Fruit fly (Drosophila melanogaster) whole organism, embryonic: ENCODE results near the gene CG13622.

Experiments
- Atf-2 ChIP-seq: fragments of 200-800 bp; sonication (Bioruptor generic); optimal IDR thresholded peaks from 2 replicates; lab custom pipeline; 2016; ENCODE audit warnings: missing biosample characterization, missing genetic modification characterization
- Atf6 ChIP-seq: fragments of 200-800 bp; sonication (Bioruptor generic); IDR thresholded peaks from 2 replicates; pipeline ENCODE4 v1.3.6; 2022; ENCODE audit warnings: missing biosample characterization, missing genetic modification characterization
- B-H1 ChIP-seq: fragments of 200-800 bp; sonication (Bioruptor generic); IDR thresholded peaks from 3 replicates; pipeline ENCODE4 v1.3.6; 2022; ENCODE audit warnings: missing biosample characterization, missing genetic modification characterization
- B-H2 ChIP-seq: fragments of 200-800 bp; sonication (Bioruptor generic); optimal IDR thresholded peaks from 2 replicates; lab custom pipeline; 2018; ENCODE audit warnings: missing biosample characterization, mild to moderate bottlenecking, missing genetic modification characterization
- CG10431 ChIP-seq: fragments of 200-800 bp; sonication (Bioruptor generic); optimal IDR thresholded peaks from 3 replicates; lab custom pipeline; 2018; ENCODE audit warnings: missing biosample characterization, mild to moderate bottlenecking, missing genetic modification characterization
- CG10565 ChIP-seq: fragments of 200-800 bp; sonication (Bioruptor generic); optimal IDR thresholded peaks from 3 replicates; lab custom pipeline; 2016; ENCODE audit warnings: missing biosample characterization, mild to moderate bottlenecking, missing genetic modification characterization
- CG11247 ChIP-seq: fragments of 200-800 bp; sonication (Bioruptor generic); IDR thresholded peaks from 2 replicates; pipeline ENCODE4 v1.3.6; 2022; ENCODE audit warnings: missing biosample characterization, missing genetic modification characterization
- CG11695 ChIP-seq: fragments of 200-800 bp; sonication (Bioruptor generic); IDR thresholded peaks from 3 replicates; pipeline ENCODE4 v1.3.6; 2022; ENCODE audit warnings: missing biosample characterization, missing genetic modification characterization
- CG14441 ChIP-seq: fragments of 200-800 bp; sonication (Bioruptor generic); IDR thresholded peaks from 2 replicates; pipeline ENCODE4 v1.3.6; 2022; ENCODE audit warnings: missing biosample characterization, missing genetic modification characterization
- CG15011 ChIP-seq: fragments of 200-800 bp; sonication (Bioruptor generic); optimal IDR thresholded peaks from 3 replicates; lab custom pipeline; 2018; ENCODE audit warnings: missing biosample characterization, mild to moderate bottlenecking, missing genetic modification characterization
- CG15073 ChIP-seq: fragments of 200-800 bp; sonication (Bioruptor generic); optimal IDR thresholded peaks from 2 replicates; lab custom pipeline; 2016; ENCODE audit warnings: missing biosample characterization, missing genetic modification characterization
- CG17359 ChIP-seq: fragments of 200-800 bp; sonication (Bioruptor generic); optimal IDR thresholded peaks from 3 replicates; lab custom pipeline; 2018; ENCODE audit warnings: missing biosample characterization, mild to moderate bottlenecking, missing genetic modification characterization, moderate library complexity
- CG2199 ChIP-seq: fragments of 200-800 bp; sonication (Bioruptor generic); IDR thresholded peaks from 3 replicates; pipeline ENCODE4 v1.3.6; 2022; ENCODE audit warnings: missing biosample characterization, missing genetic modification characterization
- CG31441 ChIP-seq: fragments of 200-800 bp; sonication (Bioruptor generic); IDR thresholded peaks from 2 replicates; pipeline ENCODE4 v1.3.6; 2022; ENCODE audit warnings: missing biosample characterization, missing genetic modification characterization
- CG6791 ChIP-seq: fragments of 200-800 bp; sonication (Bioruptor generic); IDR thresholded peaks from 3 replicates; pipeline ENCODE4 v1.3.6; 2022; ENCODE audit warnings: missing biosample characterization, missing genetic modification characterization; ENCODE audit not compliant: partially characterized antibody
- CG8290 ChIP-seq, 3 experiments: fragments of 200-800 bp; sonication (Bioruptor generic); optimal IDR thresholded peaks; 2 replicates each; lab custom pipeline; 2016 to 2019; ENCODE audit warnings: missing biosample characterization in 3 of 3, missing genetic modification characterization in 3 of 3, mild to moderate bottlenecking in 2 of 3, moderate library complexity in 1 of 3
- CG9797 ChIP-seq: fragments of 200-800 bp; sonication (Bioruptor generic); optimal IDR thresholded peaks from 3 replicates; lab custom pipeline; 2018; ENCODE audit warnings: missing biosample characterization, mild to moderate bottlenecking, missing genetic modification characterization
- CG9817 ChIP-seq: fragments of 200-800 bp; sonication (Bioruptor generic); optimal IDR thresholded peaks from 2 replicates; lab custom pipeline; 2018; ENCODE audit warnings: missing biosample characterization, mild to moderate bottlenecking, missing genetic modification characterization, moderate library complexity
- CG9932 ChIP-seq: fragments of 200-800 bp; sonication (Bioruptor generic); IDR thresholded peaks from 2 replicates; pipeline ENCODE4 v1.3.6; 2022; ENCODE audit warnings: missing biosample characterization, missing genetic modification characterization
- CoRest ChIP-seq: fragments of 200-800 bp; sonication (Bioruptor generic); optimal IDR thresholded peaks from 3 replicates; lab custom pipeline; 2018; ENCODE audit warnings: missing biosample characterization, mild to moderate bottlenecking, missing genetic modification characterization, moderate library complexity
- D19B ChIP-seq: fragments of 200-800 bp; sonication (Bioruptor generic); optimal IDR thresholded peaks from 2 replicates; lab custom pipeline; 2017; ENCODE audit warnings: missing biosample characterization, mild to moderate bottlenecking, missing genetic modification characterization
- Fer1 ChIP-seq: fragments of 200-800 bp; sonication (Bioruptor generic); optimal IDR thresholded peaks from 2 replicates; lab custom pipeline; 2017; ENCODE audit warnings: missing biosample characterization, mild to moderate bottlenecking, missing genetic modification characterization
- NFAT ChIP-seq: fragments of 200-800 bp; sonication (Bioruptor generic); IDR thresholded peaks from 2 replicates; pipeline ENCODE4 v1.3.6; 2022; ENCODE audit warnings: missing biosample characterization, missing genetic modification characterization
- Oaz ChIP-seq: fragments of 200-800 bp; sonication (Bioruptor generic); IDR thresholded peaks from 2 replicates; pipeline ENCODE4 v1.3.6; 2022; ENCODE audit warnings: missing biosample characterization, missing genetic modification characterization
- Optix ChIP-seq: fragments of 200-800 bp; sonication (Bioruptor generic); IDR thresholded peaks from 3 replicates; pipeline ENCODE4 v1.3.6; 2022; ENCODE audit warnings: missing biosample characterization, missing genetic modification characterization
- PHDP ChIP-seq: fragments of 200-800 bp; sonication (Bioruptor generic); optimal IDR thresholded peaks from 3 replicates; lab custom pipeline; 2018; ENCODE audit warnings: missing biosample characterization, mild to moderate bottlenecking, missing genetic modification characterization, moderate library complexity
- Trl ChIP-seq, 3 experiments: fragments of >200 bp in 2 of 3; fragments of 200-800 bp in 1 of 3; sonication (Bioruptor generic) in 1 of 3; optimal IDR thresholded peaks; 2 replicates in 1 of 3; 3 replicates in 2 of 3; lab custom pipeline; 2016 to 2017; ENCODE audit warnings: missing biosample characterization in 1 of 3, missing genetic modification characterization in 1 of 3
- Usf ChIP-seq: fragments of 200-800 bp; sonication (Bioruptor generic); optimal IDR thresholded peaks from 2 replicates; lab custom pipeline; 2017; ENCODE audit warnings: missing genotype, missing biosample characterization, missing genetic modification characterization
- ab ChIP-seq: fragments of 200-800 bp; sonication (Bioruptor generic); optimal IDR thresholded peaks from 2 replicates; lab custom pipeline; 2016; ENCODE audit warnings: missing biosample characterization, missing genetic modification characterization
- amos ChIP-seq: fragments of 200-800 bp; sonication (Bioruptor generic); IDR thresholded peaks from 2 replicates; pipeline ENCODE4 v1.3.6; 2022; ENCODE audit warnings: missing biosample characterization, missing genetic modification characterization; ENCODE audit not compliant: partially characterized antibody
- chn ChIP-seq: fragments of 200-800 bp; sonication (Bioruptor generic); optimal IDR thresholded peaks from 2 replicates; lab custom pipeline; 2016; ENCODE audit warnings: missing biosample characterization, missing genetic modification characterization
- dmrt11E ChIP-seq: fragments of 200-800 bp; sonication (Bioruptor generic); optimal IDR thresholded peaks from 3 replicates; lab custom pipeline; 2018; ENCODE audit warnings: missing biosample characterization, mild to moderate bottlenecking, missing genetic modification characterization, moderate library complexity
- dmrt99B ChIP-seq: fragments of 200-800 bp; sonication (Bioruptor generic); optimal IDR thresholded peaks from 2 replicates; lab custom pipeline; 2018; ENCODE audit warnings: missing biosample characterization, mild to moderate bottlenecking, missing genetic modification characterization, moderate library complexity
- ewg ChIP-seq: fragments of 200-800 bp; sonication (Bioruptor generic); optimal IDR thresholded peaks from 3 replicates; lab custom pipeline; 2017; ENCODE audit warnings: mild to moderate bottlenecking, missing biosample characterization, missing genetic modification reagents, missing genetic modification characterization
- fd96Cb ChIP-seq: fragments of 200-800 bp; sonication (Bioruptor generic); optimal IDR thresholded peaks from 2 replicates; lab custom pipeline; 2018; ENCODE audit warnings: missing biosample characterization, mild to moderate bottlenecking, missing genetic modification characterization, moderate library complexity
- grau ChIP-seq: fragments of 200-800 bp; optimal IDR thresholded peaks from 3 replicates; lab custom pipeline; 2019; ENCODE audit warnings: missing biosample characterization, mild to moderate bottlenecking, missing genetic modification characterization, moderate library complexity
- gro ChIP-seq: fragments of 200-800 bp; sonication (Bioruptor generic); optimal IDR thresholded peaks from 2 replicates; lab custom pipeline; 2016; ENCODE audit warnings: missing biosample characterization, missing genetic modification characterization
- gsb-n ChIP-seq: fragments of 200-800 bp; sonication (Bioruptor generic); optimal IDR thresholded peaks from 3 replicates; lab custom pipeline; 2018; ENCODE audit warnings: missing biosample characterization, mild to moderate bottlenecking, missing genetic modification characterization
- hkb ChIP-seq, 2 experiments: fragments of 200-800 bp in 1 of 2; fragments of >200 bp in 1 of 2; sonication (Bioruptor generic) in 1 of 2; IDR thresholded peaks in 1 of 2; optimal IDR thresholded peaks in 1 of 2; 2 replicates each; pipeline versions ENCODE4 v1.3.6 to Lab custom; 2017 to 2022; ENCODE audit warnings: missing biosample characterization in 1 of 2, missing genetic modification characterization in 1 of 2
- ind ChIP-seq: fragments of 200-800 bp; sonication (Bioruptor generic); optimal IDR thresholded peaks from 3 replicates; lab custom pipeline; 2016; ENCODE audit warnings: missing biosample characterization, missing genetic modification characterization
- lab ChIP-seq: fragments of 200-800 bp; sonication (Bioruptor generic); optimal IDR thresholded peaks from 3 replicates; lab custom pipeline; 2017; ENCODE audit warnings: missing biosample characterization, missing genetic modification characterization, mild to moderate bottlenecking, moderate library complexity, missing genetic modification reagents
- lilli ChIP-seq: fragments of 200-800 bp; sonication (Bioruptor generic); optimal IDR thresholded peaks from 3 replicates; lab custom pipeline; 2016; ENCODE audit warnings: missing biosample characterization, missing genetic modification characterization
- nau ChIP-seq: fragments of 200-800 bp; sonication (Bioruptor generic); optimal IDR thresholded peaks from 3 replicates; lab custom pipeline; 2017; ENCODE audit warnings: missing biosample characterization, mild to moderate bottlenecking, missing genetic modification characterization, missing genetic modification reagents
- pan ChIP-seq, 4 experiments: fragments of >200 bp in 3 of 4; fragments of 200-800 bp in 1 of 4; sonication (Bioruptor generic) in 1 of 4; optimal IDR thresholded peaks in 3 of 4; IDR thresholded peaks in 1 of 4; 2 replicates each; pipeline versions ENCODE4 v1.3.6 to Lab custom; 2017 to 2022; ENCODE audit warnings: missing biosample characterization in 2 of 4, missing genetic modification characterization in 2 of 4, mixed read lengths in 1 of 4
- slbo ChIP-seq: fragments of 200-800 bp; sonication (Bioruptor generic); IDR thresholded peaks from 2 replicates; pipeline ENCODE4 v1.3.6; 2022; ENCODE audit warnings: missing biosample characterization, missing genetic modification characterization
- tio ChIP-seq: fragments of 200-800 bp; sonication (Bioruptor generic); optimal IDR thresholded peaks from 2 replicates; lab custom pipeline; 2017; ENCODE audit warnings: missing biosample characterization, missing genetic modification characterization, inconsistent platforms
- zen2 ChIP-seq: fragments of 200-800 bp; sonication (Bioruptor generic); IDR thresholded peaks from 3 replicates; pipeline ENCODE4 v1.3.6; 2022; ENCODE audit warnings: missing biosample characterization, missing genetic modification characterization; ENCODE audit not compliant: partially characterized antibody
- zfh2 ChIP-seq: fragments of 200-800 bp; sonication (Bioruptor generic); optimal IDR thresholded peaks from 2 replicates; lab custom pipeline; 2016; ENCODE audit warnings: missing biosample characterization, missing genetic modification characterization

Gene CG13622

dm6 chr3R:24544388-24544787 lies 20.9 kb upstream of the CG13622 start, which contains the start of gene Esyt2 (continued):
- TF ChIP-seq PHDP (tag; lab: Kevin White, UChicago) (peak; percentile 8), CG9797 (GFP tag; lab: Kevin White, UChicago) (no peak), amos (GFP tag; lab: Robert Waterston, UW) (no peak), gsb-n (tag; lab: Kevin White, UChicago) (no peak), Oaz (GFP tag; lab: Robert Waterston, UW) (no peak), CG9932 (GFP tag; lab: Robert Waterston, UW) (peak; percentile 78), dmrt11E (tag; lab: Kevin White, UChicago) (no peak), dmrt99B (peak; percentile 42), ewg (GFP tag; lab: Kevin White, UChicago) (no peak), nau (GFP tag; lab: Kevin White, UChicago) (peak; percentile 27), zfh2 (GFP tag; lab: Kevin White, UChicago) (peak; percentile 34), fd96Cb (tag; lab: Kevin White, UChicago) (peak; percentile 3), CG17359 (tag; lab: Kevin White, UChicago) (peak; percentile 56), CG9817 (tag; lab: Kevin White, UChicago) (no peak), CG10565 (GFP tag; lab: Kevin White, UChicago) (no peak), Usf (GFP tag; lab: Kevin White, UChicago) (peak; percentile 11), ind (GFP tag; lab: Kevin White, UChicago) (peak; percentile 27), Atf6 (GFP tag; lab: Robert Waterston, UW) (peak; percentile 38; the same call in 1 of the 2 replicates), Fer1 (GFP tag; lab: Kevin White, UChicago) (peak; percentile 46), CG15073 (GFP tag; lab: Kevin White, UChicago) (no peak), grau (tag; lab: Kevin White, UChicago) (peak; percentile 47), lab (peak; percentile 74), CoRest (peak; percentile 0), zen2 (GFP tag; lab: Robert Waterston, UW) (no peak), Trl (optimal IDR thresholded peaks at IDR 0.05; lab: Kevin White, UChicago) (peak; percentile 38 to 42), Trl (GFP tag; optimal IDR thresholded peaks at IDR 0.05; lab: Kevin White, UChicago) (no peak), CG15011 (peak; percentile 17), slbo (GFP tag; lab: Robert Waterston, UW) (peak; percentile 77), NFAT (GFP tag; lab: Robert Waterston, UW) (peak; percentile 61), CG10431 (GFP tag; lab: Kevin White, UChicago) (no peak), chn (GFP tag; lab: Kevin White, UChicago) (no peak), CG14441 (GFP tag; lab: Robert Waterston, UW) (peak; percentile 53), lilli (GFP tag; lab: Kevin White, UChicago) (peak; percentile 10), gro (GFP tag; lab: Kevin White, UChicago) (no peak), pan (optimal IDR thresholded peaks at IDR 0.05; lab: Kevin White, UChicago) (no peak), pan (GFP tag; optimal IDR thresholded peaks at IDR 0.05 in 1 of 2, IDR thresholded peaks at IDR 0.05 in 1 of 2) (peak in 1 of 2 experiments; percentile 55), B-H2 (peak; percentile 5), hkb (optimal IDR thresholded peaks at IDR 0.05; lab: Kevin White, UChicago) (no peak), hkb (GFP tag; IDR thresholded peaks at IDR 0.05; lab: Robert Waterston, UW) (peak; percentile 81), CG11695 (GFP tag; lab: Robert Waterston, UW) (peak; percentile 63; the same call in 2 of the 3 replicates), CG11247 (GFP tag; lab: Robert Waterston, UW) (0 out of 2 replicates have a peak, but pooled peaks have one; percentile 36), CG2199 (GFP tag; lab: Robert Waterston, UW) (no peak), CG6791 (no peak), B-H1 (GFP tag; lab: Robert Waterston, UW) (peak; percentile 41; the same call in 1 of the 3 replicates), Optix (GFP tag; lab: Robert Waterston, UW) (0 out of 3 replicates have a peak, but pooled peaks have one; percentile 30), CG31441 (0 out of 2 replicates have a peak, but pooled peaks have one; percentile 20), D19B (no peak), tio (GFP tag; lab: Kevin White, UChicago) (peak; percentile 20), CG8290 (GFP tag; optimal IDR thresholded peaks at IDR 0.05; lab: Kevin White, UChicago) (no peak), CG8290 (tag; optimal IDR thresholded peaks at IDR 0.05; lab: Kevin White, UChicago) (peak in 1 of 2 experiments; percentile 51), ab (no peak), Atf-2 (no peak)
